Worm (Caenorhabditis elegans) whole organism, midembryonic: ENCODE results near the gene F55F10.3.
A peak's percentile ranks its signal among the peaks of the same experiment; 100 is the strongest.

ENCODE experiments used
- T22C8.4 ChIP-seq: fragments of 200-800 bp; sonication (Bioruptor generic); IDR thresholded peaks from 2 replicates; pipeline ENCODE4 v1.3.6; 2022; ENCODE audit warnings: missing genetic modification characterization, missing compliant biosample characterization
- cog-1 ChIP-seq: sonication (generic microtip); optimal IDR thresholded peaks from 2 replicates; lab custom pipeline; 2016; ENCODE audit warnings: missing genetic modification characterization, missing compliant biosample characterization
- flt-1 ChIP-seq: fragments of 200-800 bp; sonication (Bioruptor generic); IDR thresholded peaks from 2 replicates; pipeline ENCODE4 v1.3.6; 2022; ENCODE audit warnings: missing genetic modification characterization, missing compliant biosample characterization
- med-1 ChIP-seq: sonication (generic microtip); optimal IDR thresholded peaks from 2 replicates; lab custom pipeline; 2017; ENCODE audit warnings: missing genetic modification characterization, mild to moderate bottlenecking, missing compliant biosample characterization, antibody characterized with exemption, missing genetic modification reagents; ENCODE audit not compliant: insufficient read depth
- tab-1 ChIP-seq: fragments of 200-800 bp; sonication (Bioruptor generic); IDR thresholded peaks from 2 replicates; pipeline ENCODE4 v1.3.6; 2022; ENCODE audit warnings: missing genetic modification characterization, missing compliant biosample characterization
- ztf-23 ChIP-seq: fragments of 200-800 bp; sonication (Bioruptor generic); IDR thresholded peaks from 2 replicates; pipeline ENCODE4 v1.3.6; 2022; ENCODE audit warnings: missing genetic modification reagents, missing genetic modification characterization, missing compliant biosample characterization
- ztf-29 ChIP-seq: fragments of 200-800 bp; sonication (Bioruptor generic); IDR thresholded peaks from 2 replicates; pipeline ENCODE4 v1.3.6; 2022; ENCODE audit warnings: missing genetic modification reagents, missing genetic modification characterization, missing compliant biosample characterization

DNA sequence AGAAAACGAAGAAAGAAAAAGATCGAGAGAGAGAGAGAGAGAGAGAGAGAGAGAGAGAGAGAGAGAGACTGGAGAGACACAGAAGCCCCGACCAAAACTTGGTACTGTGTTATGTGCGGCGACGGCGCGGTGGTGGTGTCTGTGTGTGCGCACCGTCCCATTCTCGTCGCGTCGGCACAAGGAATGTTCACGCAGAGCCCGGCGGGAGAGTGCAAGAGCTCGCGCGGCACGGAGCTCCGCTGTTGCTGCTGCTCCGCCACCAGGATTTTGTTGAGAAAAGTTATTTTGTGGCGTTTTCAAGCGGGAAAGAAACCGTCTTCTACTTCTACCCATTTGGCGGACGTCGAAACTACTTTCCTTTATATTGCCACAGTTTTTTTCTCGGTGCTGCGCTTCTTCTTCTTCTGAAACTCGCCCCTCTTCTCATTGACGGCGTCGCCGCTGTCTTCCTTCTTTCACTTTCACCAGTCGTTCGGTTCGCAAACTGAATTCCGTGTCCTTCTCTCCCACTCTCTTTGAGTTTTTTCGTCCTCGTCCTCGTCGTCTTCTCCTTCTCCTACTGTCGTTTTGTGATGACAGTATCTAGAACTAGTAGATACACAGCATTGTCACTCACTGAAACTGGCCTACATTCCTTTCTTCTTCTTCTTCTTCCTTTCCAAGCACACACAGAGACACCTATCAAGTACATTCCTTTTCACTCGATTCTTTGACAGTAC lies 39.8 kb downstream of the F55F10.3 start:
- TF ChIP-seq ztf-23 (GFP tag; lab: Robert Waterston, UW) (0 out of 2 replicates have a peak, but pooled peaks have one; percentile 21), flt-1 (GFP tag; lab: Robert Waterston, UW) (0 out of 2 replicates have a peak, but pooled peaks have one; percentile 13), T22C8.4 (no peak), med-1 (GFP tag; lab: Kevin White, UChicago) (no peak), tab-1 (GFP tag; lab: Robert Waterston, UW) (0 out of 2 replicates have a peak, but pooled peaks have one; percentile 58), cog-1 (tag; lab: Kevin White, UChicago) (no peak), ztf-29 (GFP tag; lab: Robert Waterston, UW) (no peak)
